Worm (Caenorhabditis elegans) whole organism, early embryonic: ENCODE data around the gene mut-7.

ENCODE experiments used
- F13C5.2 ChIP-seq: sonication (generic microtip); optimal IDR thresholded peaks from 2 replicates; lab custom pipeline; 2017; ENCODE audit warnings: mild to moderate bottlenecking, missing genetic modification characterization, inconsistent platforms, missing compliant biosample characterization
- ama-1 ChIP-seq: fragments of 150-350 bp; optimal IDR thresholded peaks from 2 replicates; lab custom pipeline; 2014
- ceh-36 ChIP-seq: sonication (generic microtip); optimal IDR thresholded peaks from 2 replicates; lab custom pipeline; 2016; ENCODE audit warnings: missing genetic modification characterization, inconsistent platforms, missing compliant biosample characterization
- hmbx-1 ChIP-seq: sonication (generic microtip); optimal IDR thresholded peaks from 2 replicates; lab custom pipeline; 2016; ENCODE audit warnings: mild to moderate bottlenecking, missing genetic modification characterization, missing compliant biosample characterization
- hmg-4 ChIP-seq: fragments of 200-800 bp; sonication (Bioruptor generic); optimal IDR thresholded peaks from 2 replicates; lab custom pipeline; 2018; ENCODE audit warnings: mild to moderate bottlenecking, missing genetic modification characterization, missing compliant biosample characterization
- scrt-1 ChIP-seq: fragments of 200-800 bp; sonication (Bioruptor generic); IDR thresholded peaks from 2 replicates; pipeline ENCODE4 v1.3.6; 2022; ENCODE audit warnings: missing genetic modification characterization, missing compliant biosample characterization
- tbx-11 ChIP-seq: fragments of 200-800 bp; sonication (Bioruptor generic); IDR thresholded peaks from 2 replicates; pipeline ENCODE4 v1.3.6; 2022; ENCODE audit warnings: missing genetic modification characterization, missing compliant biosample characterization
- tbx-37 ChIP-seq: fragments of 200-800 bp; sonication (Bioruptor generic); conservative IDR thresholded peaks from 2 replicates; pipeline ENCODE4 v1.3.6; 2022; ENCODE audit warnings: missing genetic modification reagents, missing genetic modification characterization, missing compliant biosample characterization

DNA sequence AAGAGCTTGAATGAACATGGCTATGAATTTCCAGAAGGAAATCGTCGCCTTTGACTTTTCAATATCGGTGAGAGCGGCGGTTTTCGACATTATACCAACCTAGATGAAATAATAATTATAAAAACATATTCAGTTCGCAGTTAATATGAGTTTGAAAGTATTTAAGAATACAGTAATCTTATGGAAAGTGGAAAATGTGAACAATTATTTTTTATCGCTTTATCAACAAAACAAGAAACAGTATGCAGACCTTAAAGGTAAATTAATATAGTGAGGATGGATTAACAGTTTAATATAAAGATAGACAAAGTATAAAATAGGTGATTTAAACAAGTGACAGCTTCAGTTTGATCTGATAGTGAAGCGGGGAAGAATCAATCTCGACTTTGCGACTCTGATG lies 16.3 kb upstream of the mut-7 start, which contains the start of gene C48B4.6:
- TF ChIP-seq ceh-36 (tag; lab: Kevin White, UChicago) (no peak), scrt-1 (no peak), F13C5.2 (tag; lab: Kevin White, UChicago) (no peak), ama-1 (lab: Kevin White, UChicago) (no peak), hmg-4 (GFP tag; lab: Kevin White, UChicago) (no peak), tbx-37 (no peak), hmbx-1 (tag; lab: Kevin White, UChicago) (no peak), tbx-11 (no peak)
